Worm (Caenorhabditis elegans) whole organism, L2 larva: ENCODE data around the gene F35A5.8.

Experiments
- C34F6.9 ChIP-seq: fragments of 150-350 bp; optimal IDR thresholded peaks from 2 replicates; lab custom pipeline; 2014; ENCODE audit warnings: missing biosample characterization, missing genetic modification characterization
- F13H6.1 ChIP-seq: sonication (generic microtip); optimal IDR thresholded peaks from 2 replicates; lab custom pipeline; 2016; ENCODE audit warnings: missing genetic modification characterization, missing compliant biosample characterization
- R02D3.7 ChIP-seq: fragments of 150-350 bp; optimal IDR thresholded peaks from 2 replicates; lab custom pipeline; 2014; ENCODE audit warnings: missing biosample characterization, missing genetic modification characterization
- Y55F3AM.14 ChIP-seq: fragments of 200-800 bp; sonication (Bioruptor generic); optimal IDR thresholded peaks from 2 replicates; lab custom pipeline; 2018; ENCODE audit warnings: mild to moderate bottlenecking, missing genetic modification characterization, missing compliant biosample characterization
- ZK546.5 ChIP-seq: sonication (generic microtip); optimal IDR thresholded peaks from 2 replicates; lab custom pipeline; 2017; ENCODE audit warnings: missing biosample characterization, missing genetic modification characterization
- alr-1 ChIP-seq: fragments of 150-350 bp; optimal IDR thresholded peaks from 2 replicates; lab custom pipeline; 2014; ENCODE audit warnings: missing biosample characterization, missing genetic modification characterization
- aly-2 ChIP-seq: fragments of 150-350 bp; optimal IDR thresholded peaks from 2 replicates; lab custom pipeline; 2014; ENCODE audit warnings: missing biosample characterization, missing genetic modification characterization
- ama-1 ChIP-seq: fragments of 150-350 bp; optimal IDR thresholded peaks from 2 replicates; lab custom pipeline; 2018; ENCODE audit warnings: inconsistent platforms
- blmp-1 ChIP-seq: sonication (generic microtip); optimal IDR thresholded peaks from 2 replicates; lab custom pipeline; 2017; ENCODE audit warnings: missing genetic modification characterization, mild to moderate bottlenecking, missing compliant biosample characterization, antibody characterized with exemption, moderate library complexity; ENCODE audit not compliant: insufficient read depth
- ceh-16 ChIP-seq: fragments of 150-350 bp; optimal IDR thresholded peaks from 2 replicates; lab custom pipeline; 2014; ENCODE audit warnings: missing biosample characterization, missing genetic modification characterization
- ceh-82 ChIP-seq: fragments of 150-350 bp; optimal IDR thresholded peaks from 2 replicates; lab custom pipeline; 2014; ENCODE audit warnings: missing biosample characterization, missing genetic modification characterization
- crh-2 ChIP-seq: sonication (generic microtip); optimal IDR thresholded peaks from 2 replicates; lab custom pipeline; 2017; ENCODE audit warnings: missing biosample characterization, missing genetic modification characterization
- dmd-4 ChIP-seq: sonication (generic microtip); optimal IDR thresholded peaks from 2 replicates; lab custom pipeline; 2017; ENCODE audit warnings: missing biosample characterization, missing genetic modification characterization
- egl-27 ChIP-seq: sonication (generic microtip); optimal IDR thresholded peaks from 3 replicates; lab custom pipeline; 2017; ENCODE audit warnings: missing biosample characterization, missing genetic modification reagents, missing genetic modification characterization
- elt-1 ChIP-seq: fragments of 150-350 bp; optimal IDR thresholded peaks from 2 replicates; lab custom pipeline; 2014; ENCODE audit warnings: missing biosample characterization, missing genetic modification characterization
- elt-3 ChIP-seq: sonication (generic microtip); optimal IDR thresholded peaks from 2 replicates; lab custom pipeline; 2017; ENCODE audit warnings: missing biosample characterization, missing genetic modification characterization
- fos-1 ChIP-seq: fragments of 150-350 bp; optimal IDR thresholded peaks from 2 replicates; lab custom pipeline; 2014; ENCODE audit warnings: missing biosample characterization, missing genetic modification characterization
- gmeb-1 ChIP-seq: fragments of 150-350 bp; optimal IDR thresholded peaks from 2 replicates; lab custom pipeline; 2014; ENCODE audit warnings: missing biosample characterization, missing genetic modification characterization
- lin-11 ChIP-seq: fragments of 150-350 bp; sonication (generic microtip); optimal IDR thresholded peaks from 2 replicates; lab custom pipeline; 2014; ENCODE audit warnings: missing biosample characterization, missing genetic modification characterization, inconsistent platforms, mixed read lengths
- lin-13 ChIP-seq: fragments of 150-350 bp; optimal IDR thresholded peaks from 2 replicates; lab custom pipeline; 2014; ENCODE audit warnings: missing biosample characterization, missing genetic modification reagents, missing genetic modification characterization
- lin-39 ChIP-seq: fragments of 150-350 bp; optimal IDR thresholded peaks from 2 replicates; lab custom pipeline; 2014; ENCODE audit warnings: missing biosample characterization, missing genetic modification reagents, missing genetic modification characterization
- lsy-2 ChIP-seq, 2 experiments: fragments of 150-350 bp in 1 of 2; sonication (generic microtip) in 1 of 2; optimal IDR thresholded peaks; 2 replicates each; lab custom pipeline; 2014 to 2017; ENCODE audit warnings: missing biosample characterization in 2 of 2, missing genetic modification characterization in 2 of 2
- mab-5 ChIP-seq: fragments of 150-350 bp; optimal IDR thresholded peaks from 2 replicates; lab custom pipeline; 2014; ENCODE audit warnings: missing biosample characterization, missing genetic modification characterization
- mbf-1 ChIP-seq: sonication (generic microtip); optimal IDR thresholded peaks from 2 replicates; lab custom pipeline; 2017; ENCODE audit warnings: missing biosample characterization, missing genetic modification characterization
- mdl-1 ChIP-seq, 2 experiments: fragments of 150-350 bp in 1 of 2; sonication (generic microtip) in 1 of 2; optimal IDR thresholded peaks; 2 replicates each; lab custom pipeline; 2017; ENCODE audit warnings: missing biosample characterization in 2 of 2, missing genetic modification characterization in 2 of 2
- nhr-10 ChIP-seq: sonication (generic microtip); optimal IDR thresholded peaks from 2 replicates; lab custom pipeline; 2017; ENCODE audit warnings: missing biosample characterization, missing genetic modification characterization
- nhr-11 ChIP-seq: fragments of 150-350 bp; optimal IDR thresholded peaks from 2 replicates; lab custom pipeline; 2014; ENCODE audit warnings: missing biosample characterization, missing genetic modification characterization
- nhr-12 ChIP-seq: fragments of 150-350 bp; optimal IDR thresholded peaks from 2 replicates; lab custom pipeline; 2014; ENCODE audit warnings: missing biosample characterization, missing genetic modification characterization
- nhr-129 ChIP-seq: fragments of 150-350 bp; optimal IDR thresholded peaks from 2 replicates; lab custom pipeline; 2014; ENCODE audit warnings: missing biosample characterization, missing genetic modification characterization
- nhr-21 ChIP-seq: fragments of 150-350 bp; optimal IDR thresholded peaks from 2 replicates; lab custom pipeline; 2014; ENCODE audit warnings: missing biosample characterization, missing genetic modification characterization
- nhr-23 ChIP-seq: fragments of 150-350 bp; optimal IDR thresholded peaks from 2 replicates; lab custom pipeline; 2014; ENCODE audit warnings: missing biosample characterization, missing genetic modification reagents, missing genetic modification characterization
- nhr-237 ChIP-seq: fragments of 150-350 bp; optimal IDR thresholded peaks from 2 replicates; lab custom pipeline; 2014; ENCODE audit warnings: missing biosample characterization, missing genetic modification characterization
- nhr-25 ChIP-seq: fragments of 150-350 bp; sonication (generic microtip); optimal IDR thresholded peaks from 3 replicates; lab custom pipeline; 2014; ENCODE audit warnings: missing biosample characterization, missing genetic modification characterization
- nhr-6 ChIP-seq: fragments of 150-350 bp; optimal IDR thresholded peaks from 2 replicates; lab custom pipeline; 2014; ENCODE audit warnings: missing biosample characterization, missing genetic modification characterization
- nhr-77 ChIP-seq: fragments of 150-350 bp; optimal IDR thresholded peaks from 2 replicates; lab custom pipeline; 2014; ENCODE audit warnings: missing biosample characterization, missing genetic modification characterization
- peb-1 ChIP-seq: fragments of 150-350 bp; optimal IDR thresholded peaks from 2 replicates; lab custom pipeline; 2014; ENCODE audit warnings: missing biosample characterization, missing genetic modification characterization
- sem-4 ChIP-seq: fragments of 150-350 bp; optimal IDR thresholded peaks from 2 replicates; lab custom pipeline; 2014; ENCODE audit warnings: missing biosample characterization, missing genetic modification reagents, missing genetic modification characterization
- skn-1 ChIP-seq: sonication (generic microtip); optimal IDR thresholded peaks from 2 replicates; lab custom pipeline; 2017; ENCODE audit warnings: missing biosample characterization, missing genetic modification characterization
- sma-3 ChIP-seq: sonication (generic microtip); optimal IDR thresholded peaks from 2 replicates; lab custom pipeline; 2016; ENCODE audit warnings: missing genetic modification reagents, missing genetic modification characterization, missing compliant biosample characterization
- sma-9 ChIP-seq, 2 experiments: fragments of 150-350 bp in 1 of 2; sonication (generic microtip) in 1 of 2; optimal IDR thresholded peaks; 2 replicates each; lab custom pipeline; 2014 to 2016; ENCODE audit warnings: missing genetic modification characterization in 2 of 2, mild to moderate bottlenecking in 1 of 2, missing biosample characterization in 1 of 2, missing compliant biosample characterization in 1 of 2, missing genetic modification reagents in 1 of 2, moderate library complexity in 1 of 2
- snpc-4 ChIP-seq: fragments of 150-350 bp; optimal IDR thresholded peaks from 2 replicates; lab custom pipeline; 2014; ENCODE audit warnings: missing biosample characterization, missing genetic modification characterization
- unc-39 ChIP-seq: fragments of 150-350 bp; optimal IDR thresholded peaks from 2 replicates; lab custom pipeline; 2014; ENCODE audit warnings: missing biosample characterization, missing genetic modification characterization
- unc-55 ChIP-seq: fragments of 150-350 bp; sonication (generic microtip); optimal IDR thresholded peaks from 3 replicates; lab custom pipeline; 2014; ENCODE audit warnings: missing biosample characterization, missing genetic modification reagents, missing genetic modification characterization
- unc-62 ChIP-seq: fragments of 150-350 bp; optimal IDR thresholded peaks from 2 replicates; lab custom pipeline; 2014; ENCODE audit warnings: missing biosample characterization, missing genetic modification reagents, missing genetic modification characterization
- zag-1 ChIP-seq: fragments of 150-350 bp; optimal IDR thresholded peaks from 2 replicates; lab custom pipeline; 2014; ENCODE audit warnings: missing biosample characterization, missing genetic modification characterization
- ztf-1 ChIP-seq: fragments of 200-800 bp; sonication (Bioruptor generic); conservative IDR thresholded peaks from 2 replicates; pipeline ENCODE4 v1.3.6; 2022; ENCODE audit warnings: missing genetic modification characterization, missing compliant biosample characterization
- ztf-11 ChIP-seq: sonication (generic microtip); optimal IDR thresholded peaks from 2 replicates; lab custom pipeline; 2017; ENCODE audit warnings: missing biosample characterization, missing genetic modification characterization
- ztf-4 ChIP-seq: fragments of 150-350 bp; optimal IDR thresholded peaks from 2 replicates; lab custom pipeline; 2014; ENCODE audit warnings: missing biosample characterization, missing genetic modification characterization

Gene F35A5.8

ce11 chrX:3788483-3788882 lies 14.8 kb downstream of the F35A5.8 start:
- TF ChIP-seq nhr-25 (tag; lab: Kevin White, UChicago) = peak; percentile 93
- peak; percentile 84 for TF ChIP-seq ztf-4 (tag; lab: Kevin White, UChicago)
- TF ChIP-seq elt-3 (tag; lab: Kevin White, UChicago) = no peak
- TF ChIP-seq fos-1 (tag; lab: Kevin White, UChicago) = peak; percentile 32
- no peak for TF ChIP-seq mbf-1 (tag; lab: Kevin White, UChicago)
- TF ChIP-seq nhr-237 (tag; lab: Kevin White, UChicago) = no peak
- TF ChIP-seq peb-1 (tag; lab: Kevin White, UChicago) = no peak
- TF ChIP-seq aly-2 (tag; lab: Kevin White, UChicago) = no peak
- peak; percentile 90 for TF ChIP-seq nhr-129 (tag; lab: Kevin White, UChicago)
- TF ChIP-seq nhr-12 = no peak
- TF ChIP-seq C34F6.9 (tag; lab: Kevin White, UChicago) = peak; percentile 29
- TF ChIP-seq ZK546.5 (tag; lab: Kevin White, UChicago) = no peak
- TF ChIP-seq nhr-6 (tag; lab: Kevin White, UChicago) = peak; percentile 61
- TF ChIP-seq nhr-10 (tag; lab: Kevin White, UChicago) = no peak
- TF ChIP-seq lin-11 (tag; lab: Kevin White, UChicago) = no peak
- peak; percentile 92 for TF ChIP-seq ama-1
- peak; percentile 67 for TF ChIP-seq nhr-21
- no peak for TF ChIP-seq ztf-1 (GFP tag; lab: Robert Waterston, UW)
- peak; percentile 78 for TF ChIP-seq sma-9 (GFP tag; optimal IDR thresholded peaks at IDR 0.05; lab: Kevin White, UChicago)
- TF ChIP-seq sma-9 (tag; optimal IDR thresholded peaks at IDR 0.05; lab: Kevin White, UChicago) = no peak
- no peak for TF ChIP-seq elt-1 (tag; lab: Kevin White, UChicago)
- no peak for TF ChIP-seq zag-1 (tag; lab: Kevin White, UChicago)
- TF ChIP-seq lin-39 = no peak
- no peak for TF ChIP-seq snpc-4 (tag; lab: Kevin White, UChicago)
- TF ChIP-seq crh-2 (tag; lab: Kevin White, UChicago) = peak; percentile 74
- TF ChIP-seq lin-13 = no peak
- TF ChIP-seq sem-4 (tag; lab: Kevin White, UChicago) = peak; percentile 43
- TF ChIP-seq nhr-23 (tag; lab: Kevin White, UChicago) = no peak
- peak; percentile 68 for TF ChIP-seq F13H6.1 (tag; lab: Kevin White, UChicago)
- TF ChIP-seq unc-55 (GFP tag; lab: Kevin White, UChicago) = no peak
- TF ChIP-seq lsy-2 (tag; optimal IDR thresholded peaks at IDR 0.05; lab: Kevin White, UChicago) = peak in 1 of 2 experiments; percentile 68
- TF ChIP-seq dmd-4 (tag; lab: Kevin White, UChicago) = no peak
- no peak for TF ChIP-seq skn-1
- TF ChIP-seq blmp-1 = no peak
- no peak for TF ChIP-seq egl-27
- TF ChIP-seq ceh-82 (tag; lab: Kevin White, UChicago) = no peak
- TF ChIP-seq nhr-11 = no peak
- TF ChIP-seq ztf-11 = no peak
- no peak for TF ChIP-seq unc-39
- TF ChIP-seq ceh-16 (tag; lab: Kevin White, UChicago) = peak; percentile 52
- no peak for TF ChIP-seq Y55F3AM.14 (GFP tag; lab: Kevin White, UChicago)
- TF ChIP-seq R02D3.7 (tag; lab: Kevin White, UChicago) = no peak
- TF ChIP-seq mdl-1 (tag; optimal IDR thresholded peaks at IDR 0.05; lab: Kevin White, UChicago) = peak in 1 of 2 experiments; percentile 13
- TF ChIP-seq gmeb-1 (tag; lab: Kevin White, UChicago) = peak; percentile 5
- no peak for TF ChIP-seq alr-1
- TF ChIP-seq sma-3 = peak; percentile 84
- TF ChIP-seq unc-62 (GFP tag; lab: Kevin White, UChicago) = no peak
- no peak for TF ChIP-seq nhr-77
- no peak for TF ChIP-seq mab-5
